Worm (Caenorhabditis elegans) whole organism, L2 larva: ENCODE data around the gene Y67D8C.22.
A peak's percentile ranks its signal among the peaks of the same experiment; 100 is the strongest.
"Not testable (repeated sequence)": the region's sequence is repeated elsewhere in the genome, so short reads cannot be mapped to it uniquely, and the experiment has no call there.

Source experiments
- C34F6.9 ChIP-seq: fragments of 150-350 bp; optimal IDR thresholded peaks from 2 replicates; lab custom pipeline; 2014; ENCODE audit warnings: missing biosample characterization, missing genetic modification characterization
- F13H6.1 ChIP-seq: sonication (generic microtip); optimal IDR thresholded peaks from 2 replicates; lab custom pipeline; 2016; ENCODE audit warnings: missing genetic modification characterization, missing compliant biosample characterization
- Y55F3AM.14 ChIP-seq: fragments of 200-800 bp; sonication (Bioruptor generic); optimal IDR thresholded peaks from 2 replicates; lab custom pipeline; 2018; ENCODE audit warnings: mild to moderate bottlenecking, missing genetic modification characterization, missing compliant biosample characterization
- ZK546.5 ChIP-seq: sonication (generic microtip); optimal IDR thresholded peaks from 2 replicates; lab custom pipeline; 2017; ENCODE audit warnings: missing biosample characterization, missing genetic modification characterization
- alr-1 ChIP-seq: fragments of 150-350 bp; optimal IDR thresholded peaks from 2 replicates; lab custom pipeline; 2014; ENCODE audit warnings: missing biosample characterization, missing genetic modification characterization
- aly-2 ChIP-seq: fragments of 150-350 bp; optimal IDR thresholded peaks from 2 replicates; lab custom pipeline; 2014; ENCODE audit warnings: missing biosample characterization, missing genetic modification characterization
- ama-1 ChIP-seq: fragments of 150-350 bp; optimal IDR thresholded peaks from 2 replicates; lab custom pipeline; 2018; ENCODE audit warnings: inconsistent platforms
- blmp-1 ChIP-seq: sonication (generic microtip); optimal IDR thresholded peaks from 2 replicates; lab custom pipeline; 2017; ENCODE audit warnings: missing genetic modification characterization, mild to moderate bottlenecking, missing compliant biosample characterization, antibody characterized with exemption, moderate library complexity; ENCODE audit not compliant: insufficient read depth
- ceh-82 ChIP-seq: fragments of 150-350 bp; optimal IDR thresholded peaks from 2 replicates; lab custom pipeline; 2014; ENCODE audit warnings: missing biosample characterization, missing genetic modification characterization
- crh-2 ChIP-seq: sonication (generic microtip); optimal IDR thresholded peaks from 2 replicates; lab custom pipeline; 2017; ENCODE audit warnings: missing biosample characterization, missing genetic modification characterization
- dmd-4 ChIP-seq: sonication (generic microtip); optimal IDR thresholded peaks from 2 replicates; lab custom pipeline; 2017; ENCODE audit warnings: missing biosample characterization, missing genetic modification characterization
- egl-27 ChIP-seq: sonication (generic microtip); optimal IDR thresholded peaks from 3 replicates; lab custom pipeline; 2017; ENCODE audit warnings: missing biosample characterization, missing genetic modification reagents, missing genetic modification characterization
- elt-1 ChIP-seq: fragments of 150-350 bp; optimal IDR thresholded peaks from 2 replicates; lab custom pipeline; 2014; ENCODE audit warnings: missing biosample characterization, missing genetic modification characterization
- fos-1 ChIP-seq: fragments of 150-350 bp; optimal IDR thresholded peaks from 2 replicates; lab custom pipeline; 2014; ENCODE audit warnings: missing biosample characterization, missing genetic modification characterization
- gmeb-1 ChIP-seq: fragments of 150-350 bp; optimal IDR thresholded peaks from 2 replicates; lab custom pipeline; 2014; ENCODE audit warnings: missing biosample characterization, missing genetic modification characterization
- lin-11 ChIP-seq: fragments of 150-350 bp; sonication (generic microtip); optimal IDR thresholded peaks from 2 replicates; lab custom pipeline; 2014; ENCODE audit warnings: missing biosample characterization, missing genetic modification characterization, inconsistent platforms, mixed read lengths
- lin-13 ChIP-seq: fragments of 150-350 bp; optimal IDR thresholded peaks from 2 replicates; lab custom pipeline; 2014; ENCODE audit warnings: missing biosample characterization, missing genetic modification reagents, missing genetic modification characterization
- lin-39 ChIP-seq: fragments of 150-350 bp; optimal IDR thresholded peaks from 2 replicates; lab custom pipeline; 2014; ENCODE audit warnings: missing biosample characterization, missing genetic modification reagents, missing genetic modification characterization
- lsy-2 ChIP-seq, 2 experiments: fragments of 150-350 bp in 1 of 2; sonication (generic microtip) in 1 of 2; optimal IDR thresholded peaks; 2 replicates each; lab custom pipeline; 2014 to 2017; ENCODE audit warnings: missing biosample characterization in 2 of 2, missing genetic modification characterization in 2 of 2
- mab-5 ChIP-seq: fragments of 150-350 bp; optimal IDR thresholded peaks from 2 replicates; lab custom pipeline; 2014; ENCODE audit warnings: missing biosample characterization, missing genetic modification characterization
- mbf-1 ChIP-seq: sonication (generic microtip); optimal IDR thresholded peaks from 2 replicates; lab custom pipeline; 2017; ENCODE audit warnings: missing biosample characterization, missing genetic modification characterization
- mdl-1 ChIP-seq, 2 experiments: fragments of 150-350 bp in 1 of 2; sonication (generic microtip) in 1 of 2; optimal IDR thresholded peaks; 2 replicates each; lab custom pipeline; 2017; ENCODE audit warnings: missing biosample characterization in 2 of 2, missing genetic modification characterization in 2 of 2
- nhr-10 ChIP-seq: sonication (generic microtip); optimal IDR thresholded peaks from 2 replicates; lab custom pipeline; 2017; ENCODE audit warnings: missing biosample characterization, missing genetic modification characterization
- nhr-12 ChIP-seq: fragments of 150-350 bp; optimal IDR thresholded peaks from 2 replicates; lab custom pipeline; 2014; ENCODE audit warnings: missing biosample characterization, missing genetic modification characterization
- nhr-129 ChIP-seq: fragments of 150-350 bp; optimal IDR thresholded peaks from 2 replicates; lab custom pipeline; 2014; ENCODE audit warnings: missing biosample characterization, missing genetic modification characterization
- nhr-21 ChIP-seq: fragments of 150-350 bp; optimal IDR thresholded peaks from 2 replicates; lab custom pipeline; 2014; ENCODE audit warnings: missing biosample characterization, missing genetic modification characterization
- nhr-237 ChIP-seq: fragments of 150-350 bp; optimal IDR thresholded peaks from 2 replicates; lab custom pipeline; 2014; ENCODE audit warnings: missing biosample characterization, missing genetic modification characterization
- nhr-25 ChIP-seq: fragments of 150-350 bp; sonication (generic microtip); optimal IDR thresholded peaks from 3 replicates; lab custom pipeline; 2014; ENCODE audit warnings: missing biosample characterization, missing genetic modification characterization
- nhr-6 ChIP-seq: fragments of 150-350 bp; optimal IDR thresholded peaks from 2 replicates; lab custom pipeline; 2014; ENCODE audit warnings: missing biosample characterization, missing genetic modification characterization
- nhr-77 ChIP-seq: fragments of 150-350 bp; optimal IDR thresholded peaks from 2 replicates; lab custom pipeline; 2014; ENCODE audit warnings: missing biosample characterization, missing genetic modification characterization
- peb-1 ChIP-seq: fragments of 150-350 bp; optimal IDR thresholded peaks from 2 replicates; lab custom pipeline; 2014; ENCODE audit warnings: missing biosample characterization, missing genetic modification characterization
- sem-4 ChIP-seq: fragments of 150-350 bp; optimal IDR thresholded peaks from 2 replicates; lab custom pipeline; 2014; ENCODE audit warnings: missing biosample characterization, missing genetic modification reagents, missing genetic modification characterization
- skn-1 ChIP-seq: sonication (generic microtip); optimal IDR thresholded peaks from 2 replicates; lab custom pipeline; 2017; ENCODE audit warnings: missing biosample characterization, missing genetic modification characterization
- sma-3 ChIP-seq: sonication (generic microtip); optimal IDR thresholded peaks from 2 replicates; lab custom pipeline; 2016; ENCODE audit warnings: missing genetic modification reagents, missing genetic modification characterization, missing compliant biosample characterization
- sma-9 ChIP-seq, 2 experiments: fragments of 150-350 bp in 1 of 2; sonication (generic microtip) in 1 of 2; optimal IDR thresholded peaks; 2 replicates each; lab custom pipeline; 2014 to 2016; ENCODE audit warnings: missing genetic modification characterization in 2 of 2, mild to moderate bottlenecking in 1 of 2, missing biosample characterization in 1 of 2, missing compliant biosample characterization in 1 of 2, missing genetic modification reagents in 1 of 2, moderate library complexity in 1 of 2
- snpc-4 ChIP-seq: fragments of 150-350 bp; optimal IDR thresholded peaks from 2 replicates; lab custom pipeline; 2014; ENCODE audit warnings: missing biosample characterization, missing genetic modification characterization
- unc-55 ChIP-seq: fragments of 150-350 bp; sonication (generic microtip); optimal IDR thresholded peaks from 3 replicates; lab custom pipeline; 2014; ENCODE audit warnings: missing biosample characterization, missing genetic modification reagents, missing genetic modification characterization
- unc-62 ChIP-seq: fragments of 150-350 bp; optimal IDR thresholded peaks from 2 replicates; lab custom pipeline; 2014; ENCODE audit warnings: missing biosample characterization, missing genetic modification reagents, missing genetic modification characterization
- zag-1 ChIP-seq: fragments of 150-350 bp; optimal IDR thresholded peaks from 2 replicates; lab custom pipeline; 2014; ENCODE audit warnings: missing biosample characterization, missing genetic modification characterization
- ztf-1 ChIP-seq: fragments of 200-800 bp; sonication (Bioruptor generic); conservative IDR thresholded peaks from 2 replicates; pipeline ENCODE4 v1.3.6; 2022; ENCODE audit warnings: missing genetic modification characterization, missing compliant biosample characterization
- ztf-4 ChIP-seq: fragments of 150-350 bp; optimal IDR thresholded peaks from 2 replicates; lab custom pipeline; 2014; ENCODE audit warnings: missing biosample characterization, missing genetic modification characterization

Gene Y67D8C.22

ce11 chrIV:3055320-3055719 lies 20.8 kb downstream of the Y67D8C.22 start:
- TF ChIP-seq dmd-4 (tag; lab: Kevin White, UChicago) (no peak), ama-1 (lab: Kevin White, UChicago) (no peak), lin-13 (peak; percentile 28), alr-1 (tag; lab: Kevin White, UChicago) (no peak), unc-55 (GFP tag; lab: Kevin White, UChicago) (peak; percentile 43), F13H6.1 (no peak), C34F6.9 (tag; lab: Kevin White, UChicago) (peak; percentile 30), lsy-2 (tag; optimal IDR thresholded peaks at IDR 0.05; lab: Kevin White, UChicago) (peak in 1 of 2 experiments; percentile 69), elt-1 (no peak)

- TF ChIP-seq nhr-12 (tag; lab: Kevin White, UChicago): no peak
- TF ChIP-seq unc-62: no peak
- TF ChIP-seq snpc-4 (tag; lab: Kevin White, UChicago): no peak
- no peak for TF ChIP-seq F13H6.1
- TF ChIP-seq aly-2 (tag; lab: Kevin White, UChicago): no peak
- TF ChIP-seq nhr-10 (tag; lab: Kevin White, UChicago): no peak
- TF ChIP-seq crh-2 (tag; lab: Kevin White, UChicago): no peak
- TF ChIP-seq peb-1 (tag; lab: Kevin White, UChicago): no peak
- no peak for TF ChIP-seq skn-1
- TF ChIP-seq nhr-6 (tag; lab: Kevin White, UChicago): no peak
- no peak for TF ChIP-seq elt-1
- no peak for TF ChIP-seq gmeb-1 (tag; lab: Kevin White, UChicago)
Observed at ce11 chrIV:3053428-3053827, 22.7 kb downstream of the Y67D8C.22 start, which contains the start of gene ivph-3. ivph-3 (plus strand) TSS chrIV:3053728.

ce11 chrIV:3050054-3050990 lies 25.8 kb downstream of the Y67D8C.22 start, which contains the start of gene eel-1:
eel-1 (minus strand) TSS chrIV:3050104.
- 0 out of 2 replicates have a peak, but pooled peaks have one; percentile 63 for TF ChIP-seq ztf-1
- peak; percentile 97 for TF ChIP-seq lin-13
- TF ChIP-seq crh-2 (tag; lab: Kevin White, UChicago): peak; percentile 88
- TF ChIP-seq lin-11 (tag; lab: Kevin White, UChicago): peak; percentile 75
- TF ChIP-seq Y55F3AM.14 (GFP tag; lab: Kevin White, UChicago): peak; percentile 91
- peak; percentile 95 for TF ChIP-seq sma-9 (GFP tag; optimal IDR thresholded peaks at IDR 0.05; lab: Kevin White, UChicago)
- TF ChIP-seq sma-9 (tag; optimal IDR thresholded peaks at IDR 0.05; lab: Kevin White, UChicago): not testable (repeated sequence)
- TF ChIP-seq ZK546.5 (tag; lab: Kevin White, UChicago): peak; percentile 79
- TF ChIP-seq nhr-10 (tag; lab: Kevin White, UChicago): peak; percentile 60
- TF ChIP-seq F13H6.1: peak; percentile 96
- peak; percentile 89 for TF ChIP-seq nhr-21 (tag; lab: Kevin White, UChicago)
- TF ChIP-seq nhr-237 (tag; lab: Kevin White, UChicago): peak; percentile 3
- TF ChIP-seq blmp-1 (tag; lab: Kevin White, UChicago): peak; percentile 28
- TF ChIP-seq zag-1 (tag; lab: Kevin White, UChicago): peak; percentile 47
- TF ChIP-seq C34F6.9 (tag; lab: Kevin White, UChicago): peak; percentile 80
- peak; percentile 96 for TF ChIP-seq mab-5 (tag; lab: Kevin White, UChicago)
- TF ChIP-seq sma-3: peak; percentile 98
- TF ChIP-seq lsy-2 (tag; optimal IDR thresholded peaks at IDR 0.05; lab: Kevin White, UChicago): peak; percentile 98 to 99
- peak; percentile 82 for TF ChIP-seq nhr-129
- peak; percentile 7 for TF ChIP-seq nhr-77 (tag; lab: Kevin White, UChicago)
- peak; percentile 84 for TF ChIP-seq unc-55 (GFP tag; lab: Kevin White, UChicago)
- peak; percentile 35 for TF ChIP-seq snpc-4 (tag; lab: Kevin White, UChicago)
- peak; percentile 66 for TF ChIP-seq fos-1 (tag; lab: Kevin White, UChicago)
- peak; percentile 29 for TF ChIP-seq unc-62
- TF ChIP-seq ceh-82 (tag; lab: Kevin White, UChicago): peak; percentile 83
- TF ChIP-seq nhr-25: peak; percentile 90
- peak; percentile 23 for TF ChIP-seq nhr-12 (tag; lab: Kevin White, UChicago)
- TF ChIP-seq ztf-4 (tag; lab: Kevin White, UChicago): peak; percentile 82
- peak; percentile 6 for TF ChIP-seq mbf-1
- peak; percentile 87 for TF ChIP-seq nhr-6 (tag; lab: Kevin White, UChicago)
- TF ChIP-seq sem-4 (tag; lab: Kevin White, UChicago): peak; percentile 91
- TF ChIP-seq egl-27 (tag; lab: Kevin White, UChicago): peak; percentile 56
- TF ChIP-seq lin-39 (tag; lab: Kevin White, UChicago): peak; percentile 63
- peak; percentile 92 for TF ChIP-seq gmeb-1 (tag; lab: Kevin White, UChicago)
- TF ChIP-seq mdl-1 (tag; optimal IDR thresholded peaks at IDR 0.05; lab: Kevin White, UChicago): peak; percentile 21 to 72
- peak; percentile 61 for TF ChIP-seq ama-1 (lab: Kevin White, UChicago)
